Fruit fly (Drosophila melanogaster) whole organism, prepupa: ENCODE results near the gene CG31960.

Experiments used
- Blimp-1 ChIP-seq: fragments of 200-800 bp; sonication (Bioruptor generic); optimal IDR thresholded peaks from 3 replicates; lab custom pipeline; 2017; ENCODE audit warnings: missing biosample characterization, missing genetic modification characterization, mild to moderate bottlenecking, moderate library complexity, missing genetic modification reagents
- CG10631 ChIP-seq: fragments of 200-800 bp; sonication (Bioruptor generic); optimal IDR thresholded peaks from 2 replicates; lab custom pipeline; 2016; ENCODE audit warnings: missing biosample characterization, missing genetic modification characterization
- CG10669 ChIP-seq: fragments of 200-800 bp; sonication (Bioruptor generic); optimal IDR thresholded peaks from 3 replicates; lab custom pipeline; 2018; ENCODE audit warnings: missing biosample characterization, mild to moderate bottlenecking, missing genetic modification characterization, moderate library complexity
- CG11902 ChIP-seq: fragments of 200-800 bp; sonication (Bioruptor generic); optimal IDR thresholded peaks from 3 replicates; lab custom pipeline; 2016; ENCODE audit warnings: missing biosample characterization, missing genetic modification characterization
- CG15336 ChIP-seq: fragments of 200-800 bp; sonication (Bioruptor generic); IDR thresholded peaks from 2 replicates; pipeline ENCODE4 v1.3.6; 2022; ENCODE audit warnings: missing biosample characterization, missing genetic modification characterization
- CG1621 ChIP-seq: fragments of 200-800 bp; sonication (Bioruptor generic); optimal IDR thresholded peaks from 3 replicates; lab custom pipeline; 2018; ENCODE audit warnings: missing biosample characterization, mild to moderate bottlenecking, missing genetic modification characterization
- CG16779 ChIP-seq: fragments of 200-800 bp; sonication (Bioruptor generic); optimal IDR thresholded peaks from 3 replicates; lab custom pipeline; 2017; ENCODE audit warnings: missing biosample characterization, mild to moderate bottlenecking, missing genetic modification characterization
- CG3032 ChIP-seq: fragments of 200-800 bp; optimal IDR thresholded peaks from 2 replicates; lab custom pipeline; 2019; ENCODE audit warnings: missing biosample characterization, mild to moderate bottlenecking, missing genetic modification characterization, moderate library complexity
- CG31627 ChIP-seq: fragments of 200-800 bp; sonication (Bioruptor generic); optimal IDR thresholded peaks from 3 replicates; lab custom pipeline; 2016; ENCODE audit warnings: missing biosample characterization, missing genetic modification characterization
- CG3919 ChIP-seq: fragments of 200-800 bp; sonication (Bioruptor generic); optimal IDR thresholded peaks from 3 replicates; lab custom pipeline; 2016; ENCODE audit warnings: missing biosample characterization, missing genetic modification characterization
- CG4318 ChIP-seq: fragments of 200-800 bp; sonication (Bioruptor generic); optimal IDR thresholded peaks from 3 replicates; lab custom pipeline; 2017; ENCODE audit warnings: missing biosample characterization, mild to moderate bottlenecking, missing genetic modification characterization
- CG6163 ChIP-seq: fragments of 200-800 bp; sonication (Bioruptor generic); IDR thresholded peaks from 3 replicates; pipeline ENCODE4 v1.3.6; 2022; ENCODE audit warnings: missing biosample characterization, missing genetic modification characterization
- CG6792 ChIP-seq: fragments of 200-800 bp; sonication (Bioruptor generic); optimal IDR thresholded peaks from 3 replicates; lab custom pipeline; 2016; ENCODE audit warnings: missing biosample characterization, missing genetic modification characterization
- CG6808 ChIP-seq: fragments of 200-800 bp; sonication (Bioruptor generic); optimal IDR thresholded peaks from 3 replicates; lab custom pipeline; 2017; ENCODE audit warnings: missing biosample characterization, missing genetic modification characterization, mild to moderate bottlenecking, moderate library complexity, missing genetic modification reagents
- CG8119 ChIP-seq: fragments of 200-800 bp; sonication (Bioruptor generic); IDR thresholded peaks from 3 replicates; pipeline ENCODE4 v1.3.6; 2022; ENCODE audit warnings: missing biosample characterization, missing genetic modification characterization
- CG8319 ChIP-seq: fragments of 200-800 bp; sonication (Bioruptor generic); optimal IDR thresholded peaks from 3 replicates; lab custom pipeline; 2016; ENCODE audit warnings: missing biosample characterization, missing genetic modification characterization
- CG9139 ChIP-seq: fragments of 200-800 bp; sonication (Bioruptor generic); optimal IDR thresholded peaks from 3 replicates; lab custom pipeline; 2017; ENCODE audit warnings: missing biosample characterization, mild to moderate bottlenecking, missing genetic modification characterization
- Eip75B ChIP-seq: fragments of 200-800 bp; sonication (Bioruptor generic); optimal IDR thresholded peaks from 3 replicates; lab custom pipeline; 2016; ENCODE audit warnings: missing biosample characterization, missing genetic modification characterization
- Eip78C ChIP-seq: fragments of 200-800 bp; sonication (Bioruptor generic); peaks from one replicate; lab custom pipeline; 2016; ENCODE audit warnings: missing biosample characterization, missing genetic modification characterization
- Eip93F ChIP-seq: fragments of 200-800 bp; sonication (Bioruptor generic); optimal IDR thresholded peaks from 2 replicates; lab custom pipeline; 2016; ENCODE audit warnings: missing biosample characterization, mild to moderate bottlenecking, missing genetic modification characterization
- Ets21C ChIP-seq: fragments of 200-800 bp; sonication (Bioruptor generic); optimal IDR thresholded peaks from 3 replicates; lab custom pipeline; 2016; ENCODE audit warnings: missing biosample characterization, missing genetic modification characterization
- Ets96B ChIP-seq: fragments of 200-800 bp; optimal IDR thresholded peaks from 2 replicates; lab custom pipeline; 2019; ENCODE audit warnings: missing biosample characterization, mild to moderate bottlenecking, missing genetic modification characterization, moderate library complexity
- Hr38 ChIP-seq: sonication (Bioruptor generic); optimal IDR thresholded peaks from 2 replicates; lab custom pipeline; 2016; ENCODE audit warnings: missing biosample characterization, missing genetic modification characterization
- Hr39 ChIP-seq: fragments of 200-800 bp; sonication (Bioruptor generic); optimal IDR thresholded peaks from 2 replicates; lab custom pipeline; 2016; ENCODE audit warnings: missing biosample characterization, missing genetic modification characterization
- Hr4 ChIP-seq: fragments of 200-800 bp; sonication (Bioruptor generic); optimal IDR thresholded peaks from 3 replicates; lab custom pipeline; 2016; ENCODE audit warnings: missing biosample characterization, missing genetic modification characterization
- Met ChIP-seq: fragments of 200-800 bp; sonication (Bioruptor generic); optimal IDR thresholded peaks from 3 replicates; lab custom pipeline; 2016; ENCODE audit warnings: missing biosample characterization, missing genetic modification characterization
- OdsH ChIP-seq: fragments of 200-800 bp; sonication (Bioruptor generic); optimal IDR thresholded peaks from 3 replicates; lab custom pipeline; 2016; ENCODE audit warnings: missing biosample characterization, missing genetic modification characterization
- Smox ChIP-seq: fragments of 200-800 bp; sonication (Bioruptor generic); optimal IDR thresholded peaks from 3 replicates; lab custom pipeline; 2016; ENCODE audit warnings: missing biosample characterization, missing genetic modification characterization
- Sox102F ChIP-seq: fragments of 200-800 bp; sonication (Bioruptor generic); optimal IDR thresholded peaks from 2 replicates; lab custom pipeline; 2016; ENCODE audit warnings: missing biosample characterization, mild to moderate bottlenecking, missing genetic modification characterization
- achi ChIP-seq: fragments of 200-800 bp; sonication (Bioruptor generic); optimal IDR thresholded peaks from 3 replicates; lab custom pipeline; 2016; ENCODE audit warnings: missing biosample characterization, missing genetic modification characterization
- cyc ChIP-seq: fragments of 200-800 bp; sonication (Bioruptor generic); optimal IDR thresholded peaks from 3 replicates; lab custom pipeline; 2016; ENCODE audit warnings: missing biosample characterization, missing genetic modification characterization
- dac ChIP-seq: fragments of 200-800 bp; sonication (Bioruptor generic); optimal IDR thresholded peaks from 2 replicates; lab custom pipeline; 2017; ENCODE audit warnings: missing biosample characterization, mild to moderate bottlenecking, missing genetic modification characterization
- dsx ChIP-seq: fragments of 200-800 bp; optimal IDR thresholded peaks from 3 replicates; lab custom pipeline; 2019; ENCODE audit warnings: missing biosample characterization, mild to moderate bottlenecking, missing genetic modification characterization, moderate library complexity; ENCODE audit not compliant: poor library complexity, severe bottlenecking
- eg ChIP-seq: fragments of 200-800 bp; sonication (Bioruptor generic); IDR thresholded peaks from 3 replicates; pipeline ENCODE4 v1.3.6; 2022; ENCODE audit warnings: missing biosample characterization, missing genetic modification characterization
- esn ChIP-seq: fragments of 200-800 bp; sonication (Bioruptor generic); optimal IDR thresholded peaks from 2 replicates; lab custom pipeline; 2016; ENCODE audit warnings: missing biosample characterization, mild to moderate bottlenecking, missing genetic modification characterization, moderate library complexity
- fd85E ChIP-seq: fragments of 200-800 bp; sonication (Bioruptor generic); optimal IDR thresholded peaks from 3 replicates; lab custom pipeline; 2016; ENCODE audit warnings: missing biosample characterization, missing genetic modification characterization
- fkh ChIP-seq: fragments of 200-800 bp; sonication (Bioruptor generic); optimal IDR thresholded peaks from 3 replicates; lab custom pipeline; 2017; ENCODE audit warnings: missing biosample characterization, mild to moderate bottlenecking, missing genetic modification characterization, moderate library complexity
- net ChIP-seq: fragments of 200-800 bp; sonication (Bioruptor generic); optimal IDR thresholded peaks from 3 replicates; lab custom pipeline; 2016; ENCODE audit warnings: missing biosample characterization, missing genetic modification characterization
- pdm3 ChIP-seq: fragments of 200-800 bp; sonication (Bioruptor generic); optimal IDR thresholded peaks from 3 replicates; lab custom pipeline; 2016; ENCODE audit warnings: missing biosample characterization, missing genetic modification characterization
- salr ChIP-seq, 2 experiments: fragments of 200-800 bp; sonication (Bioruptor generic); optimal IDR thresholded peaks; 3 replicates each; lab custom pipeline; 2016 to 2018; ENCODE audit warnings: missing biosample characterization in 2 of 2, missing genetic modification characterization in 2 of 2, mild to moderate bottlenecking in 1 of 2
- spab ChIP-seq: fragments of 200-800 bp; sonication (Bioruptor generic); optimal IDR thresholded peaks from 2 replicates; lab custom pipeline; 2017; ENCODE audit warnings: missing biosample characterization, mild to moderate bottlenecking, missing genetic modification characterization, missing genetic modification reagents
- ss ChIP-seq, 2 experiments: fragments of 200-800 bp; sonication (Bioruptor generic); optimal IDR thresholded peaks; 2 replicates in 1 of 2; 3 replicates in 1 of 2; lab custom pipeline; 2017 to 2018; ENCODE audit warnings: mild to moderate bottlenecking in 2 of 2, missing biosample characterization in 2 of 2, missing genetic modification characterization in 2 of 2, moderate library complexity in 1 of 2
- svp ChIP-seq: fragments of 200-800 bp; sonication (Bioruptor generic); peaks from one replicate; lab custom pipeline; 2016; ENCODE audit warnings: missing biosample characterization, missing genetic modification characterization
- topi ChIP-seq: fragments of 200-800 bp; sonication (Bioruptor generic); optimal IDR thresholded peaks from 3 replicates; lab custom pipeline; 2016; ENCODE audit warnings: missing biosample characterization, missing genetic modification characterization

The CG31960 gene

DNA sequence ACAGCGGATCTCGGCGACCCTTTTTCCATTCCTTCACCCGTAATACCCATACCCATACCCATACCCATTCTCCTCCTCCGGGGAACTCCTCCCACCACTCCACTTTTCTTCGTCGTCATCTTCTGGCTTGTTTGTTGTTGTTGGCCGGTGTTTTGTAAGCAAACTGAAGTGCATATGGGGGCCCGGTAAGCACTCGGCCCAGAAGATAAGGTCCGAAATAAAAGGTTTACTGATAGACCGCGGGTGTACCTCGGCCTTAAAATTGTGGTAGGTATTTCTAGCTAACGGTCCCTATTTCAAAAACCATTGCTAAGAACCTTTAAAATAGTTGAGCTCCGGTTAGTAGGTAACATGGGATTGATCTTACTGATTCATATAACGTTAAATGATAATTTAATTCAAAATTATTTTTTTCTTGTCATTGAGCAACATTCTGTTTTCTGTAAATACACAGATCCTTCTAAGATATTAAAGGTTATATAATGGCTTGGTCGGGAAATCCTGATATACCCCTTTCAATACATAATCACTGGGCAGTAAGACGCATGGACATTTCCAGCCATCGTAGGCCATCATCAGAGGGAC lies 8.9 kb upstream of the CG31960 start (continued):
- TF ChIP-seq CG31627 (peak; percentile 28), Sox102F (GFP tag; lab: Kevin White, UChicago) (peak; percentile 50), CG3919 (GFP tag; lab: Kevin White, UChicago) (peak; percentile 45), CG6808 (peak; percentile 16), CG4318 (GFP tag; lab: Kevin White, UChicago) (peak; percentile 13), Hr4 (GFP tag; lab: Kevin White, UChicago) (peak; percentile 42), Ets96B (peak; percentile 56), Hr39 (peak; percentile 49), CG1621 (tag; lab: Kevin White, UChicago) (peak; percentile 29), Ets21C (GFP tag; lab: Kevin White, UChicago) (peak; percentile 27), CG8319 (GFP tag; lab: Kevin White, UChicago) (peak; percentile 20), dsx (GFP tag; lab: Kevin White, UChicago) (no peak), topi (GFP tag; lab: Kevin White, UChicago) (peak; percentile 61), CG3032 (peak; percentile 45), Eip75B (GFP tag; lab: Kevin White, UChicago) (peak; percentile 29), Blimp-1 (no peak), esn (peak; percentile 41), fd85E (GFP tag; lab: Kevin White, UChicago) (no peak), pdm3 (GFP tag; lab: Kevin White, UChicago) (peak; percentile 61), Hr38 (GFP tag; lab: Kevin White, UChicago) (no peak), cyc (GFP tag; lab: Kevin White, UChicago) (peak; percentile 44), CG15336 (GFP tag; lab: Robert Waterston, UW) (no peak), dac (no peak), ss (GFP tag; optimal IDR thresholded peaks at IDR 0.05; lab: Kevin White, UChicago) (no peak), spab (GFP tag; lab: Kevin White, UChicago) (peak; percentile 42), OdsH (GFP tag; lab: Kevin White, UChicago) (peak; percentile 63), CG10669 (GFP tag; lab: Kevin White, UChicago) (peak; percentile 41)

DNA sequence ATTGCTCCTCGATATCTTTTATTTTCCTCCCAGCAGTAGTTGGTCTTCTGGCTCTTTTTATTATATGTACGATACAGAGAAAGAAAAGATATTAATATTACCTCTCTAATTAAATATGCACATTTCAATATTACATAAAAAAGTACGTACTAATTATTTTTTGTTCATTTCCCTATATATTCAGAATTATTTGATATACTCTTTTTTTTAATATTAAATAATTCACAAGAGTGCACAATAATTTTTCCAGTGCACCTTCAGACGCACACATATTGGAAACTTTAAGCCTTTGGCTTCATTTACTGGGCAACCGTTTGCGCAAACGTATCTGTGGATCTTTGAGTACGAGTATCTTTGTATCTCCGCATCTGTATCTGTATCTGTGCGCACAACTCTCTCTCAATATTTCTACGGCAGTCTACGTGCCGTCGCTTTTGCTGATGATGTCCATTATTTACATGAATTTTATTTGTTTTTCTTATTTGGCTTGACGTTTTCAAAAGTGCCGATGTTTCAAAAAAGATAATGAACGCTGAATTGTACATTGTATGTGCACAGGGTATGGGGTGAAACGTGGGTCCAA lies 8.0 kb upstream of the CG31960 start:
- TF ChIP-seq CG8319 (GFP tag; lab: Kevin White, UChicago) (peak; percentile 57), CG6808 (peak; percentile 90), CG31627 (peak; percentile 45), dac (peak; percentile 69), eg (GFP tag; lab: Robert Waterston, UW) (peak; percentile 91), CG16779 (tag; lab: Kevin White, UChicago) (peak; percentile 58), Met (GFP tag; lab: Kevin White, UChicago) (peak; percentile 71), CG9139 (GFP tag; lab: Kevin White, UChicago) (peak; percentile 88), CG1621 (tag; lab: Kevin White, UChicago) (peak; percentile 68), fkh (GFP tag; lab: Kevin White, UChicago) (peak; percentile 83), svp (GFP tag; lab: Kevin White, UChicago) (peak; percentile 88), Eip75B (GFP tag; lab: Kevin White, UChicago) (peak; percentile 73), Blimp-1 (peak; percentile 70), Ets96B (peak; percentile 94), Eip93F (GFP tag; lab: Kevin White, UChicago) (peak; percentile 42), Ets21C (GFP tag; lab: Kevin White, UChicago) (peak; percentile 9), Hr39 (peak; percentile 13), Smox (GFP tag; lab: Kevin White, UChicago) (peak; percentile 81), CG10631 (GFP tag; lab: Kevin White, UChicago) (peak; percentile 89), CG11902 (peak; percentile 50), esn (peak; percentile 89), CG15336 (GFP tag; lab: Robert Waterston, UW) (peak; percentile 94), Sox102F (GFP tag; lab: Kevin White, UChicago) (peak; percentile 76), salr (GFP tag; optimal IDR thresholded peaks at IDR 0.05; lab: Kevin White, UChicago) (peak; percentile 41 to 84), topi (GFP tag; lab: Kevin White, UChicago) (peak; percentile 61), dsx (GFP tag; lab: Kevin White, UChicago) (peak; percentile 94), achi (GFP tag; lab: Kevin White, UChicago) (peak; percentile 89), CG6792 (peak; percentile 87), CG3919 (GFP tag; lab: Kevin White, UChicago) (peak; percentile 88), Hr38 (GFP tag; lab: Kevin White, UChicago) (no peak), CG6163 (peak; percentile 89), Eip78C (GFP tag; lab: Kevin White, UChicago) (peak; percentile 96), CG4318 (GFP tag; lab: Kevin White, UChicago) (peak; percentile 71), cyc (GFP tag; lab: Kevin White, UChicago) (peak; percentile 74), CG3032 (peak; percentile 95), net (peak; percentile 78), CG10669 (GFP tag; lab: Kevin White, UChicago) (peak; percentile 83), CG8119 (GFP tag; lab: Robert Waterston, UW) (peak; percentile 95)
